Fruit fly (Drosophila melanogaster): ENCODE results near the gene Faf2.

Faf2 gene

DNA sequence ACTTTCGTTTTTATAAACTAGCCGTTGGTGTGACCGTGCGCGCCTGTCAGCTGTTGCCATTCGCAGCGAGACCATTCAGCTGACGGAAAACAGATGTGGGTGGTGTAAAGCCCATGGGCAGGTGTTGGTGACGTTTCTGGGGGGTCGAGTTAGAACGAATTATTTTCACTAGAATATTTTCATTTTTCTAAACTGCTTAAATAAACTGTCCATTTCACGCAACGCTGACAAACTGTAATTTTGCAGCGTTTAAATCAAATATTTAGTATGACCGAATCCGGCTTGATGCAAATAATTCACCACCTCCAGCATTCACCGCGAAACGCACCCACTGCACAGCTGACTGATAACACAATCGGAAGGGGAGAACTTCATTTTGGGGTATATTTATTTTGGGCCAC lies 13.1 kb downstream of the Faf2 start, which contains the start of the genes CG10383 and CG10338 (continued):
- TF ChIP-seq ab (GFP tag; optimal IDR thresholded peaks at IDR 0.05) = peak; percentile 15
- peak; percentile 92 for TF ChIP-seq CG9932 (GFP tag; IDR thresholded peaks at IDR 0.05)
- TF ChIP-seq Doc2 (GFP tag; IDR thresholded peaks at IDR 0.05) = peak; percentile 37; the same call in 1 of the 2 replicates
- peak; percentile 64 for TF ChIP-seq CG6813 (GFP tag; optimal IDR thresholded peaks at IDR 0.05)
- peak; percentile 79 for TF ChIP-seq CG12942 (GFP tag; optimal IDR thresholded peaks at IDR 0.05)
- TF ChIP-seq en (GFP tag; optimal IDR thresholded peaks at IDR 0.05) = peak; percentile 24
- TF ChIP-seq CG13775 (GFP tag; optimal IDR thresholded peaks at IDR 0.05) = peak; percentile 81
- peak; percentile 83 for TF ChIP-seq fu2 (GFP tag; optimal IDR thresholded peaks at IDR 0.05)
- TF ChIP-seq CG10462 (GFP tag; optimal IDR thresholded peaks at IDR 0.05) = peak; percentile 53
- TF ChIP-seq Opbp (GFP tag; IDR thresholded peaks at IDR 0.05; ENCODE audit: partially characterized antibody) = no peak
- TF ChIP-seq knrl (GFP tag; IDR thresholded peaks at IDR 0.05; ENCODE audit: partially characterized antibody) = 0 out of 3 replicates have a peak, but pooled peaks have one; percentile 37
- peak; percentile 93 for TF ChIP-seq Xbp1 (GFP tag; optimal IDR thresholded peaks at IDR 0.05)
- no peak for TF ChIP-seq CG2129 (GFP tag; IDR thresholded peaks at IDR 0.05; ENCODE audit: partially characterized antibody)
- TF ChIP-seq otp (GFP tag; IDR thresholded peaks at IDR 0.05) = peak; percentile 88
- TF ChIP-seq tin (GFP tag; optimal IDR thresholded peaks at IDR 0.05) = peak; percentile 77
- peak; percentile 78 for TF ChIP-seq E2f2 (GFP tag; IDR thresholded peaks at IDR 0.05)
- TF ChIP-seq CG8924 (tag; optimal IDR thresholded peaks at IDR 0.05) = peak; percentile 75
- peak; percentile 70 for TF ChIP-seq CG11504 (tag; optimal IDR thresholded peaks at IDR 0.05)
- peak; percentile 73 for TF ChIP-seq CG4404 (GFP tag; IDR thresholded peaks at IDR 0.05)
- peak; percentile 81 for TF ChIP-seq CoRest (tag; optimal IDR thresholded peaks at IDR 0.05)
- TF ChIP-seq vvl (GFP tag; IDR thresholded peaks at IDR 0.05) = peak; percentile 94
- peak; percentile 95 for TF ChIP-seq slbo (GFP tag; IDR thresholded peaks at IDR 0.05)
- peak; percentile 65; the same call in 2 of the 3 replicates for TF ChIP-seq C15 (GFP tag; IDR thresholded peaks at IDR 0.05)
- TF ChIP-seq trem (tag; optimal IDR thresholded peaks at IDR 0.05) = peak; percentile 84
- TF ChIP-seq gcm (GFP tag; optimal IDR thresholded peaks at IDR 0.05) = peak; percentile 70
- peak; percentile 25 for TF ChIP-seq CG6654 (GFP tag; optimal IDR thresholded peaks at IDR 0.05)
- TF ChIP-seq caup (GFP tag; optimal IDR thresholded peaks at IDR 0.05; ENCODE audit: severe bottlenecking) = peak; percentile 77
- TF ChIP-seq CG6683 (GFP tag; optimal IDR thresholded peaks at IDR 0.05) = peak; percentile 41
- peak; percentile 84 for TF ChIP-seq CG1602 (GFP tag; optimal IDR thresholded peaks at IDR 0.05)
- TF ChIP-seq Mad (GFP tag; optimal IDR thresholded peaks at IDR 0.05) = peak; percentile 79
- TF ChIP-seq zfh2 (GFP tag; optimal IDR thresholded peaks at IDR 0.05) = peak; percentile 95
- peak; percentile 71 for TF ChIP-seq CG16815 (GFP tag; optimal IDR thresholded peaks at IDR 0.05)
- peak; percentile 90 for TF ChIP-seq Hsf (GFP tag; optimal IDR thresholded peaks at IDR 0.05)
- peak; percentile 84 for TF ChIP-seq wdn (GFP tag; IDR thresholded peaks at IDR 0.05)
- no peak for TF ChIP-seq run (tag; optimal IDR thresholded peaks at IDR 0.05)
- peak; percentile 87 for TF ChIP-seq nmo (GFP tag; optimal IDR thresholded peaks at IDR 0.05)
- TF ChIP-seq slp2 (GFP tag; optimal IDR thresholded peaks at IDR 0.05) = peak; percentile 85
- peak; percentile 89 for TF ChIP-seq da (GFP tag; optimal IDR thresholded peaks at IDR 0.05)
- TF ChIP-seq dan (GFP tag; IDR thresholded peaks at IDR 0.05) = no peak
- TF ChIP-seq gro (GFP tag; optimal IDR thresholded peaks at IDR 0.05) = peak; percentile 87
- TF ChIP-seq h (optimal IDR thresholded peaks at IDR 0.05) = no peak
- TF ChIP-seq CG8478 (optimal IDR thresholded peaks at IDR 0.05) = no peak
- TF ChIP-seq HmgD (GFP tag; optimal IDR thresholded peaks at IDR 0.05) = peak; percentile 86
- peak; percentile 54; the same call in 1 of the 2 replicates for TF ChIP-seq CG8765 (GFP tag; IDR thresholded peaks at IDR 0.05)
- TF ChIP-seq CG10654 (GFP tag; optimal IDR thresholded peaks at IDR 0.05) = peak; percentile 71
- TF ChIP-seq CG17568 (GFP tag; optimal IDR thresholded peaks at IDR 0.05) = peak; percentile 64
- no peak for TF ChIP-seq Hey (tag; optimal IDR thresholded peaks at IDR 0.05)
- peak; percentile 92 for TF ChIP-seq Dbx (GFP tag; IDR thresholded peaks at IDR 0.05)
- peak; percentile 95 for TF ChIP-seq CG14441 (GFP tag; IDR thresholded peaks at IDR 0.05)
- peak; percentile 64 for TF ChIP-seq stwl (tag; optimal IDR thresholded peaks at IDR 0.05)
- peak; percentile 18 for TF ChIP-seq CG3995 (GFP tag; optimal IDR thresholded peaks at IDR 0.05)
- peak; percentile 46 for TF ChIP-seq CG31388 (GFP tag; optimal IDR thresholded peaks at IDR 0.05)
